Worm (Caenorhabditis elegans) whole organism, L4 larva: ENCODE measurements around the gene srj-33.

Experiments used
- F26F4.8 ChIP-seq: fragments of 200-800 bp; sonication (Bioruptor generic); conservative IDR thresholded peaks from 2 replicates; pipeline ENCODE4 v1.3.6; 2022; ENCODE audit warnings: missing genetic modification characterization, missing compliant biosample characterization
- R02D3.7 ChIP-seq: fragments of 150-350 bp; sonication (generic microtip); optimal IDR thresholded peaks from 3 replicates; lab custom pipeline; 2014; ENCODE audit warnings: missing biosample characterization, missing genetic modification characterization
- T20F7.1 ChIP-seq: fragments of 200-800 bp; sonication (Bioruptor generic); optimal IDR thresholded peaks from 2 replicates; lab custom pipeline; 2018; ENCODE audit warnings: mild to moderate bottlenecking, missing genetic modification characterization, missing compliant biosample characterization
- T26A8.4 ChIP-seq: fragments of 200-800 bp; sonication (Bioruptor generic); IDR thresholded peaks from 2 replicates; pipeline ENCODE4 v1.3.6; 2022; ENCODE audit warnings: missing genetic modification characterization, missing compliant biosample characterization
- Y48G9A.11 ChIP-seq: fragments of 200-800 bp; sonication (Bioruptor generic); IDR thresholded peaks from 2 replicates; pipeline ENCODE4 v1.3.6; 2022; ENCODE audit warnings: missing genetic modification reagents, missing genetic modification characterization, missing compliant biosample characterization
- Y5F2A.4 ChIP-seq: fragments of 200-800 bp; sonication (Bioruptor generic); optimal IDR thresholded peaks from 2 replicates; lab custom pipeline; 2018; ENCODE audit warnings: mild to moderate bottlenecking, missing genetic modification characterization, missing compliant biosample characterization
- ZK337.2 ChIP-seq: fragments of 200-800 bp; sonication (Bioruptor generic); IDR thresholded peaks from 2 replicates; pipeline ENCODE4 v1.3.6; 2022; ENCODE audit warnings: missing genetic modification reagents, missing genetic modification characterization, missing compliant biosample characterization
- aha-1 ChIP-seq: fragments of 150-350 bp; peaks from one replicate; lab custom pipeline; 2014; ENCODE audit warnings: missing biosample characterization, missing genetic modification characterization
- ama-1 ChIP-seq: fragments of 150-350 bp; optimal IDR thresholded peaks from 2 replicates; lab custom pipeline; 2014; ENCODE audit warnings: inconsistent platforms, mixed read lengths
- ceh-28 ChIP-seq: fragments of 150-350 bp; optimal IDR thresholded peaks from 2 replicates; lab custom pipeline; 2014; ENCODE audit warnings: missing biosample characterization, missing genetic modification reagents, missing genetic modification characterization
- ceh-32 ChIP-seq: sonication (generic microtip); optimal IDR thresholded peaks from 2 replicates; lab custom pipeline; 2016; ENCODE audit warnings: mild to moderate bottlenecking, missing genetic modification characterization, missing compliant biosample characterization; ENCODE audit not compliant: poor library complexity
- ces-1 ChIP-seq: fragments of 150-350 bp; sonication (generic microtip); optimal IDR thresholded peaks from 4 replicates; lab custom pipeline; 2014; ENCODE audit warnings: missing biosample characterization, missing genetic modification reagents, missing genetic modification characterization
- daf-19 ChIP-seq: fragments of 200-800 bp; sonication (Bioruptor generic); conservative IDR thresholded peaks from 2 replicates; pipeline ENCODE4 v1.3.6; 2022; ENCODE audit warnings: missing genetic modification characterization, missing compliant biosample characterization
- daf-8 ChIP-seq: fragments of 200-800 bp; sonication (Bioruptor generic); IDR thresholded peaks from 2 replicates; pipeline ENCODE4 v1.3.6; 2022; ENCODE audit warnings: missing genetic modification characterization, missing compliant biosample characterization
- dmd-6 ChIP-seq: fragments of 200-800 bp; sonication (Bioruptor generic); IDR thresholded peaks from 2 replicates; pipeline ENCODE4 v1.3.6; 2022; ENCODE audit warnings: missing genetic modification reagents, missing genetic modification characterization, missing compliant biosample characterization
- dmd-8 ChIP-seq: fragments of 200-800 bp; sonication (Bioruptor generic); IDR thresholded peaks from 2 replicates; pipeline ENCODE4 v1.3.6; 2022; ENCODE audit warnings: missing genetic modification characterization, missing compliant biosample characterization
- dmd-9 ChIP-seq: fragments of 200-800 bp; sonication (Bioruptor generic); IDR thresholded peaks from 2 replicates; pipeline ENCODE4 v1.3.6; 2022; ENCODE audit warnings: missing genetic modification reagents, missing genetic modification characterization, missing compliant biosample characterization
- dpl-1 ChIP-seq: fragments of 150-350 bp; optimal IDR thresholded peaks from 2 replicates; lab custom pipeline; 2014; ENCODE audit warnings: missing biosample characterization, missing genetic modification reagents, missing genetic modification characterization
- egl-27 ChIP-seq: sonication (generic microtip); optimal IDR thresholded peaks from 3 replicates; lab custom pipeline; 2017; ENCODE audit warnings: missing biosample characterization, missing genetic modification reagents, missing genetic modification characterization
- fkh-10 ChIP-seq: fragments of 150-350 bp; optimal IDR thresholded peaks from 2 replicates; lab custom pipeline; 2014; ENCODE audit warnings: missing biosample characterization, missing genetic modification reagents, missing genetic modification characterization
- gei-8 ChIP-seq: fragments of 200-800 bp; sonication (Bioruptor generic); optimal IDR thresholded peaks from 2 replicates; lab custom pipeline; 2018; ENCODE audit warnings: mild to moderate bottlenecking, missing genetic modification characterization, missing compliant biosample characterization
- hif-1 ChIP-seq, 2 experiments: sonication (generic microtip); optimal IDR thresholded peaks; 2 replicates each; lab custom pipeline; 2016 to 2017; ENCODE audit warnings: missing compliant biosample characterization in 2 of 2, missing genetic modification characterization in 2 of 2, missing genetic modification reagents in 2 of 2, missing genotype in 2 of 2, mild to moderate bottlenecking in 1 of 2
- hlh-11 ChIP-seq: fragments of 200-800 bp; sonication (Bioruptor generic); optimal IDR thresholded peaks from 2 replicates; lab custom pipeline; 2018; ENCODE audit warnings: mild to moderate bottlenecking, missing genetic modification characterization, missing compliant biosample characterization
- jun-1 ChIP-seq: fragments of 150-350 bp; optimal IDR thresholded peaks from 2 replicates; lab custom pipeline; 2014; ENCODE audit warnings: missing biosample characterization, missing genetic modification reagents, missing genetic modification characterization
- lim-7 ChIP-seq: fragments of 200-800 bp; sonication (Bioruptor generic); IDR thresholded peaks from 2 replicates; pipeline ENCODE4 v1.3.6; 2022; ENCODE audit warnings: missing genetic modification characterization, missing compliant biosample characterization
- lin-1 ChIP-seq: fragments of 200-800 bp; sonication (Bioruptor generic); IDR thresholded peaks from 2 replicates; pipeline ENCODE4 v1.3.6; 2022; ENCODE audit warnings: missing genetic modification reagents, missing genetic modification characterization, missing compliant biosample characterization
- lir-3 ChIP-seq: sonication (generic microtip); optimal IDR thresholded peaks from 2 replicates; lab custom pipeline; 2016; ENCODE audit warnings: mild to moderate bottlenecking, missing genetic modification characterization, missing compliant biosample characterization
- madf-5 ChIP-seq, 2 experiments: fragments of 200-800 bp; sonication (Bioruptor generic); IDR thresholded peaks; 2 replicates each; pipeline ENCODE4 v1.3.6; 2022; ENCODE audit warnings: missing compliant biosample characterization in 2 of 2, missing genetic modification characterization in 2 of 2
- mdl-1 ChIP-seq, 2 experiments: fragments of 150-350 bp in 1 of 2; sonication (generic microtip) in 1 of 2; optimal IDR thresholded peaks; 2 replicates each; lab custom pipeline; 2014 to 2017; ENCODE audit warnings: missing biosample characterization in 2 of 2, missing genetic modification characterization in 2 of 2
- mep-1 ChIP-seq: fragments of 150-350 bp; sonication (generic microtip); optimal IDR thresholded peaks from 3 replicates; lab custom pipeline; 2014; ENCODE audit warnings: missing biosample characterization, missing genetic modification characterization
- mxl-2 ChIP-seq: fragments of 200-800 bp; sonication (Bioruptor generic); conservative IDR thresholded peaks from 2 replicates; pipeline ENCODE4 v1.3.6; 2022; ENCODE audit warnings: missing genetic modification reagents, missing genetic modification characterization, missing compliant biosample characterization
- mxl-3 ChIP-seq: fragments of 200-800 bp; sonication (Bioruptor generic); optimal IDR thresholded peaks from 2 replicates; lab custom pipeline; 2018; ENCODE audit warnings: mild to moderate bottlenecking, missing genetic modification characterization, missing compliant biosample characterization
- nhr-10 ChIP-seq: fragments of 150-350 bp; optimal IDR thresholded peaks from 2 replicates; lab custom pipeline; 2014; ENCODE audit warnings: missing biosample characterization, missing genetic modification characterization
- nhr-102 ChIP-seq: sonication (generic microtip); optimal IDR thresholded peaks from 2 replicates; lab custom pipeline; 2016; ENCODE audit warnings: mild to moderate bottlenecking, missing genetic modification characterization, moderate library complexity, missing compliant biosample characterization
- nhr-25 ChIP-seq: sonication (generic microtip); optimal IDR thresholded peaks from 2 replicates; lab custom pipeline; 2017; ENCODE audit warnings: missing genetic modification characterization, mild to moderate bottlenecking, missing compliant biosample characterization, antibody characterized with exemption, moderate library complexity, borderline replicate concordance; ENCODE audit not compliant: insufficient read depth
- nhr-76 ChIP-seq: fragments of 150-350 bp; optimal IDR thresholded peaks from 2 replicates; lab custom pipeline; 2014; ENCODE audit warnings: missing biosample characterization, missing genetic modification characterization
- nhr-77 ChIP-seq: fragments of 150-350 bp; optimal IDR thresholded peaks from 2 replicates; lab custom pipeline; 2014; ENCODE audit warnings: missing biosample characterization, missing genetic modification characterization
- pqm-1 ChIP-seq: sonication (generic microtip); optimal IDR thresholded peaks from 2 replicates; lab custom pipeline; 2017; ENCODE audit warnings: missing biosample characterization, missing genetic modification characterization
- sdz-12 ChIP-seq: fragments of 200-800 bp; sonication (Bioruptor generic); optimal IDR thresholded peaks from 2 replicates; lab custom pipeline; 2018; ENCODE audit warnings: mild to moderate bottlenecking, missing genetic modification characterization, missing compliant biosample characterization
- skn-1 ChIP-seq: fragments of 150-350 bp; optimal IDR thresholded peaks from 2 replicates; lab custom pipeline; 2014; ENCODE audit warnings: missing biosample characterization, missing genetic modification characterization
- snpc-4 ChIP-seq: fragments of 150-350 bp; optimal IDR thresholded peaks from 2 replicates; lab custom pipeline; 2014; ENCODE audit warnings: missing biosample characterization, missing genetic modification characterization
- spr-3 ChIP-seq: fragments of 200-800 bp; sonication (Bioruptor generic); optimal IDR thresholded peaks from 2 replicates; lab custom pipeline; 2018; ENCODE audit warnings: mild to moderate bottlenecking, missing genetic modification characterization, missing compliant biosample characterization
- tra-1 ChIP-seq: fragments of 200-800 bp; sonication (Bioruptor generic); IDR thresholded peaks from 2 replicates; pipeline ENCODE4 v1.3.6; 2022; ENCODE audit warnings: missing genetic modification reagents, missing genetic modification characterization, missing compliant biosample characterization
- unc-39 ChIP-seq: sonication (generic microtip); optimal IDR thresholded peaks from 2 replicates; lab custom pipeline; 2017; ENCODE audit warnings: missing biosample characterization, missing genetic modification characterization
- unc-62 ChIP-seq, 3 experiments: fragments of 150-350 bp in 1 of 3; sonication (generic microtip); optimal IDR thresholded peaks in 2 of 3; peaks in 1 of 3; 1 replicate in 1 of 3; 2 replicates in 2 of 3; lab custom pipeline; 2014 to 2017; ENCODE audit warnings: missing biosample characterization in 3 of 3, missing genetic modification characterization in 3 of 3, missing genetic modification reagents in 3 of 3, missing genotype in 1 of 3
- vab-7 ChIP-seq: fragments of 200-800 bp; sonication (Bioruptor generic); IDR thresholded peaks from 2 replicates; pipeline ENCODE4 v1.3.6; 2022; ENCODE audit warnings: missing genetic modification reagents, missing genetic modification characterization, missing compliant biosample characterization
- zag-1 ChIP-seq: fragments of 150-350 bp; optimal IDR thresholded peaks from 2 replicates; lab custom pipeline; 2014; ENCODE audit warnings: missing biosample characterization, missing genetic modification characterization
- zfp-2 ChIP-seq: sonication (generic microtip); optimal IDR thresholded peaks from 2 replicates; lab custom pipeline; 2016; ENCODE audit warnings: mild to moderate bottlenecking, missing genetic modification characterization, missing compliant biosample characterization
- zip-11 ChIP-seq: fragments of 200-800 bp; sonication (Bioruptor generic); IDR thresholded peaks from 2 replicates; pipeline ENCODE4 v1.3.6; 2022; ENCODE audit warnings: missing genetic modification characterization, missing compliant biosample characterization
- zip-2 ChIP-seq: fragments of 150-350 bp; optimal IDR thresholded peaks from 2 replicates; lab custom pipeline; 2014; ENCODE audit warnings: missing biosample characterization, missing genetic modification characterization
- ztf-11 ChIP-seq: fragments of 150-350 bp; optimal IDR thresholded peaks from 2 replicates; lab custom pipeline; 2014; ENCODE audit warnings: missing biosample characterization, missing genetic modification characterization
- ztf-7 ChIP-seq: fragments of 150-350 bp; optimal IDR thresholded peaks from 2 replicates; lab custom pipeline; 2014; ENCODE audit warnings: missing biosample characterization, missing genetic modification characterization

The srj-33 gene

DNA sequence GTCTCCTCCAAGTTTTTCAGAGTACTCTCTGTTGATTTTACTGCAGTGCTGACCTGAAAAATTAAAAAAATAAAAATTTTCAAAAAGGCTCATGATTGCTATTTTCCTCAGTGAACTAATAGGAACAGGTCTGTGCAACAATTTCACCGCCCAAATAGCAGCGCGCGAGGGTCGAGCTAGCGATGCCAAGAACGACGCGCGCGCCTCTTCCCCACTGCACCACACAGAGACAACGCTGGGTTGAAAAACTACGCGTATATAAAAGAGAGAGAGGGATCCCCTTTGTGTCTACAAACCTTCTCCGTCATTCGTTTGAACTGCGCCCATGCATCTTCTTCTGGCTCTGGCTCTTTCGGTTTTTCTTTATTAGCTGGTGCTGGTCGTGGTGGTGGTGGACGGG, 32.8 kb upstream of the srj-33 start (continued):
- TF ChIP-seq daf-19 (GFP tag; lab: Robert Waterston, UW) (peak; percentile 86), tra-1 (GFP tag; lab: Robert Waterston, UW) (peak; percentile 91), skn-1 (tag; lab: Kevin White, UChicago) (no peak), mdl-1 (tag; optimal IDR thresholded peaks at IDR 0.05; lab: Kevin White, UChicago) (no peak), ces-1 (GFP tag; lab: Kevin White, UChicago) (peak; percentile 39), ceh-28 (tag; lab: Kevin White, UChicago) (no peak), daf-8 (GFP tag; lab: Robert Waterston, UW) (peak; percentile 67; the same call in 1 of the 2 replicates), vab-7 (GFP tag; lab: Robert Waterston, UW) (peak; percentile 98), nhr-77 (peak; percentile 22), unc-62 (GFP tag; optimal IDR thresholded peaks at IDR 0.05 in 1 of 2; lab: Kevin White, UChicago) (no peak), unc-62 (tag; optimal IDR thresholded peaks at IDR 0.05; lab: Kevin White, UChicago) (no peak), nhr-102 (peak; percentile 75), lin-1 (GFP tag; lab: Robert Waterston, UW) (peak; percentile 94), nhr-10 (tag; lab: Kevin White, UChicago) (no peak), nhr-76 (tag; lab: Kevin White, UChicago) (no peak), pqm-1 (tag; lab: Kevin White, UChicago) (no peak), gei-8 (GFP tag; lab: Kevin White, UChicago) (peak; percentile 95), ztf-7 (peak; percentile 66), T20F7.1 (no peak), zag-1 (no peak), dmd-6 (peak; percentile 69), F26F4.8 (GFP tag; lab: Robert Waterston, UW) (peak; percentile 99), Y48G9A.11 (GFP tag; lab: Robert Waterston, UW) (peak; percentile 85), lim-7 (GFP tag; lab: Robert Waterston, UW) (peak; percentile 99), zip-2 (peak; percentile 57), fkh-10 (GFP tag; lab: Kevin White, UChicago) (no peak), mep-1 (tag; lab: Kevin White, UChicago) (peak; percentile 76), nhr-25 (tag; lab: Kevin White, UChicago) (no peak), T26A8.4 (GFP tag; lab: Robert Waterston, UW) (peak; percentile 92), aha-1 (tag; lab: Kevin White, UChicago) (peak; percentile 95), lir-3 (tag; lab: Kevin White, UChicago) (peak; percentile 83), spr-3 (GFP tag; lab: Kevin White, UChicago) (peak; percentile 87), R02D3.7 (tag; lab: Kevin White, UChicago) (no peak), unc-39 (tag; lab: Kevin White, UChicago) (no peak), snpc-4 (tag; lab: Kevin White, UChicago) (no peak), dmd-9 (GFP tag; lab: Robert Waterston, UW) (no peak; the same call in 1 of the 2 replicates), hlh-11 (peak; percentile 69), ztf-11 (tag; lab: Kevin White, UChicago) (no peak), jun-1 (no peak), zfp-2 (tag; lab: Kevin White, UChicago) (peak; percentile 47), sdz-12 (GFP tag; lab: Kevin White, UChicago) (no peak), Y5F2A.4 (peak; percentile 92), ZK337.2 (GFP tag; lab: Robert Waterston, UW) (peak; percentile 59; the same call in 1 of the 2 replicates), dpl-1 (GFP tag; lab: Kevin White, UChicago) (peak; percentile 27), dmd-8 (GFP tag; lab: Robert Waterston, UW) (peak; percentile 96), mxl-3 (GFP tag; lab: Kevin White, UChicago) (peak; percentile 71), madf-5 (GFP tag; IDR thresholded peaks at IDR 0.05; lab: Robert Waterston, UW) (peak; percentile 89 to 97), hif-1 (tag; optimal IDR thresholded peaks at IDR 0.05; lab: Kevin White, UChicago) (peak; percentile 42 to 62), mxl-2 (GFP tag; lab: Robert Waterston, UW) (peak; percentile 74), ama-1 (lab: Kevin White, UChicago) (no peak), egl-27 (no peak), zip-11 (GFP tag; lab: Robert Waterston, UW) (peak; percentile 91), ceh-32 (tag; lab: Kevin White, UChicago) (peak; percentile 13)
